Fruit fly (Drosophila melanogaster) whole organism: ENCODE results near the gene CG10375.

Experiments used
- psq ChIP-seq: fragments of >200 bp; optimal IDR thresholded peaks from 2 replicates; lab custom pipeline; 2017
- usp ChIP-seq: fragments of >200 bp; optimal IDR thresholded peaks from 2 replicates; lab custom pipeline; 2017; ENCODE audit warnings: missing biosample characterization, missing genetic modification characterization, mixed read lengths

- TF ChIP-seq psq (lab: Kevin White, UChicago) = no peak
- no peak for TF ChIP-seq usp (GFP tag; lab: Kevin White, UChicago)
Observed at dm6 chr3R:23747446-23747845, 20.1 kb upstream of the CG10375 start.
